Fruit fly (Drosophila melanogaster) S2 (cell line): ENCODE measurements around the gene CG34112.

Experiments
- CG8478 ChIP-seq: fragments of >200 bp; optimal IDR thresholded peaks from 2 replicates; lab custom pipeline; 2018
- CTCF ChIP-seq, 2 experiments: fragments of >200 bp; optimal IDR thresholded peaks; 2 replicates each; lab custom pipeline; 2018

DNA sequence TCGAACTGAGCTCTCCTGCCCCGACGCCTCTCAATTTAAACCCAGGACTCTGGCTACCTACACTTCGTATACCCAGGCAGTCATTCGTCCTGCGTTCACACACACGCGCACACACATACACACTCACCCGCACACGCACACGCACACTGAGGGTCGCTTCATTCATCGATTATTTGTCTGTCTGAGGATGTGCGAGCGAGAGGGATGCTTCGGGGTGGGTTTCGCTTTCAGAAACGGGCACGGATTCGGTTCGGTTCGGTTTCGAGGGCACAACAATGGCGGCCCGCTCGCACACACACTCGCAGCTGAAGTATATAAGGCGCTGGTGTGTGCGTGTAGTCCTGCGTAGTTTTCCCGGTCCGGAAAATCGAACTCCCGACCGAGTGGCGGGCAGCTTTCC, 47.4 kb downstream of the CG34112 start, which contains the start of gene hkb:
- TF ChIP-seq CG8478 (lab: Kevin White, UChicago): no peak
- TF ChIP-seq CTCF (optimal IDR thresholded peaks at IDR 0.05; lab: Kevin White, UChicago): no peak
